Worm (Caenorhabditis elegans) whole organism, L4/young adult: ENCODE measurements around the gene F52G3.1.

Experiments
- W03F9.2 ChIP-seq: fragments of 150-350 bp; optimal IDR thresholded peaks from 2 replicates; lab custom pipeline; 2014; ENCODE audit warnings: missing biosample characterization, missing genetic modification characterization
- dao-5 ChIP-seq: sonication (generic microtip); optimal IDR thresholded peaks from 2 replicates; lab custom pipeline; 2016; ENCODE audit warnings: missing genotype, missing genetic modification characterization, moderate library complexity, missing compliant biosample characterization
- him-1 ChIP-seq: sonication (generic microtip); optimal IDR thresholded peaks from 2 replicates; lab custom pipeline; 2016; ENCODE audit warnings: missing genotype, missing genetic modification reagents, missing genetic modification characterization, missing compliant biosample characterization

DNA sequence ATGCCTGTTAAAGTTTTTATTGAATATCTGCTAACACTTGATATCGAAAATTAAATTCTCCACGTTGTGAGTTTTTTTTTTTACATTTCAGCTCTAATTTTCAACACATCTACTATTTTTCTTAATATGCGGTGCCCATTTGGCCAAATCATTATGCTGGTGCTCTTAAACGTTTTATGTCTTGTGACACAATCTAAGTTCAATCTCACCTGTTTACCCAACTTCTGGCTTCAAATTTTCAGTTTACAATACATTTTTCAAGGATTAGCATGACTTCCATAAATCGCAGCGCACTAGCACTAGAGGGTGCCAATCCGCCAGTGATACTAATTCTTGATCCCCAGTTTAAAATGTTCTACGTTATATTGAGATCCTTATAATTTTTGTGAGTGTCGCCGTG lies 21.4 kb upstream of the F52G3.1 start:
- TF ChIP-seq him-1 (tag; lab: Kevin White, UChicago) (no peak), dao-5 (tag; lab: Kevin White, UChicago) (no peak), W03F9.2 (tag; lab: Kevin White, UChicago) (no peak)
